Worm (Caenorhabditis elegans): ENCODE results near the gene clec-214.

ce11 chrV:7595132-7595531, 15.0 kb upstream of the clec-214 start:
- TF ChIP-seq lin-39 (tag; optimal IDR thresholded peaks at IDR 0.05) (no peak), unc-62 (GFP tag; optimal IDR thresholded peaks at IDR 0.05) (no peak), pha-4 (tag; optimal IDR thresholded peaks at IDR 0.05) (no peak), nhr-77 (tag; optimal IDR thresholded peaks at IDR 0.05) (no peak), daf-12 (tag; optimal IDR thresholded peaks at IDR 0.05) (no peak), ceh-82 (tag; optimal IDR thresholded peaks at IDR 0.05) (no peak), ceh-16 (tag; optimal IDR thresholded peaks at IDR 0.05) (no peak), jun-1 (tag; optimal IDR thresholded peaks at IDR 0.05) (no peak), fkh-10 (GFP tag; optimal IDR thresholded peaks at IDR 0.05) (no peak)

Measured in whole organism, L3 larva.